Worm (Caenorhabditis elegans) whole organism, mixed stage, embryonic: Measurements from ENCODE around the gene K01A12.4.

ENCODE experiments used
- blmp-1 ChIP-seq: fragments of 150-350 bp; optimal IDR thresholded peaks from 2 replicates; lab custom pipeline; 2014; ENCODE audit warnings: missing biosample characterization, missing genetic modification characterization
- mep-1 ChIP-seq: fragments of 150-350 bp; optimal IDR thresholded peaks from 2 replicates; lab custom pipeline; 2017; ENCODE audit warnings: missing biosample characterization, missing genetic modification reagents, missing genetic modification characterization, inconsistent platforms
- nhr-237 ChIP-seq: fragments of 150-350 bp; optimal IDR thresholded peaks from 2 replicates; lab custom pipeline; 2014; ENCODE audit warnings: missing biosample characterization, missing genetic modification characterization
- pha-4 ChIP-seq: fragments of 150-350 bp; optimal IDR thresholded peaks from 2 replicates; lab custom pipeline; 2018; ENCODE audit warnings: missing biosample characterization, missing genetic modification reagents, missing genetic modification characterization
- ztf-11 ChIP-seq: fragments of 150-350 bp; optimal IDR thresholded peaks from 2 replicates; lab custom pipeline; 2014; ENCODE audit warnings: missing biosample characterization, missing genetic modification characterization

- no peak for TF ChIP-seq ztf-11 (tag; lab: Kevin White, UChicago)
- TF ChIP-seq mep-1 (tag; lab: Kevin White, UChicago): no peak
- TF ChIP-seq pha-4 (tag; lab: Kevin White, UChicago): no peak
- TF ChIP-seq nhr-237 (tag; lab: Kevin White, UChicago): no peak
- no peak for TF ChIP-seq blmp-1 (tag; lab: Kevin White, UChicago)
Observed at ce11 chrX:8582767-8583360, 27.8 kb upstream of the K01A12.4 start.
